Fruit fly (Drosophila melanogaster): ENCODE data around the gene CG16974.
A peak's percentile ranks its signal among the peaks of the same experiment; 100 is the strongest.

Gene CG16974

dm6 chr2L:13206077-13206668 lies 14.4 kb upstream of the CG16974 start (continued):
- no peak for TF ChIP-seq CG17359 (tag; optimal IDR thresholded peaks at IDR 0.05)
- TF ChIP-seq Stat92E (GFP tag; optimal IDR thresholded peaks at IDR 0.05): no peak
- no peak for TF ChIP-seq CG6689 (GFP tag; IDR thresholded peaks at IDR 0.05)
- peak; percentile 18 for TF ChIP-seq lilli (GFP tag; optimal IDR thresholded peaks at IDR 0.05)
- TF ChIP-seq ERR (GFP tag; optimal IDR thresholded peaks at IDR 0.05): no peak
- no peak for TF ChIP-seq bcd (GFP tag; optimal IDR thresholded peaks at IDR 0.05)
- TF ChIP-seq CG10543 (GFP tag; optimal IDR thresholded peaks at IDR 0.05): peak; percentile 95
- no peak for TF ChIP-seq CTCF (GFP tag; optimal IDR thresholded peaks at IDR 0.05)
- no peak for TF ChIP-seq hb (GFP tag; IDR thresholded peaks at IDR 0.05; ENCODE audit: partially characterized antibody)
- no peak for TF ChIP-seq Hr3 (GFP tag; optimal IDR thresholded peaks at IDR 0.05)
- TF ChIP-seq Lpt (GFP tag; optimal IDR thresholded peaks at IDR 0.05): no peak
- TF ChIP-seq CG34376 (GFP tag; optimal IDR thresholded peaks at IDR 0.05): peak; percentile 96
- TF ChIP-seq MESR4 (GFP tag; optimal IDR thresholded peaks at IDR 0.05): no peak
- TF ChIP-seq CG13775 (GFP tag; optimal IDR thresholded peaks at IDR 0.05): no peak
- TF ChIP-seq Ada2b (GFP tag; IDR thresholded peaks at IDR 0.05): no peak
- TF ChIP-seq dimm (GFP tag; IDR thresholded peaks at IDR 0.05): no peak
- TF ChIP-seq CG2129 (GFP tag; IDR thresholded peaks at IDR 0.05; ENCODE audit: partially characterized antibody): no peak
- TF ChIP-seq Adf1 (GFP tag; IDR thresholded peaks at IDR 0.05): peak; percentile 69; the same call in 1 of the 2 replicates
- TF ChIP-seq CG16779 (GFP tag; IDR thresholded peaks at IDR 0.05): no peak
- no peak for TF ChIP-seq ssp (GFP tag; IDR thresholded peaks at IDR 0.05)
- 0 out of 4 replicates have a peak, but pooled peaks have one; percentile 71 for TF ChIP-seq chinmo (GFP tag; IDR thresholded peaks at IDR 0.05; ENCODE audit: partially characterized antibody)
- no peak for TF ChIP-seq Sox102F (GFP tag; optimal IDR thresholded peaks at IDR 0.05)
- no peak for TF ChIP-seq CG42726 (GFP tag; IDR thresholded peaks at IDR 0.05; ENCODE audit: partially characterized antibody)
- no peak for TF ChIP-seq CG9817 (tag; optimal IDR thresholded peaks at IDR 0.05)
- TF ChIP-seq Meics (GFP tag; optimal IDR thresholded peaks at IDR 0.05): peak; percentile 32
- peak; percentile 19 for TF ChIP-seq ftz-f1 (GFP tag; optimal IDR thresholded peaks at IDR 0.05)
- peak; percentile 35 for TF ChIP-seq B-H2 (GFP tag; optimal IDR thresholded peaks at IDR 0.05)
- TF ChIP-seq pfk (GFP tag; optimal IDR thresholded peaks at IDR 0.05): peak; percentile 55
- TF ChIP-seq org-1 (GFP tag; optimal IDR thresholded peaks at IDR 0.05): no peak
- TF ChIP-seq p53 (GFP tag; optimal IDR thresholded peaks at IDR 0.05): no peak
- no peak for TF ChIP-seq repo (GFP tag; optimal IDR thresholded peaks at IDR 0.05)
- TF ChIP-seq Chrac-16 (GFP tag; optimal IDR thresholded peaks at IDR 0.05): no peak
- no peak for TF ChIP-seq CG8290 (GFP tag; optimal IDR thresholded peaks at IDR 0.05)
- peak in 1 of 2 experiments; percentile 37 for TF ChIP-seq CG8290 (tag; optimal IDR thresholded peaks at IDR 0.05)
- no peak for TF ChIP-seq CG7372 (GFP tag; IDR thresholded peaks at IDR 0.05)
- no peak for TF ChIP-seq slbo (GFP tag; IDR thresholded peaks at IDR 0.05)
- 0 out of 2 replicates have a peak, but pooled peaks have one; percentile 5 for TF ChIP-seq Awh (GFP tag; IDR thresholded peaks at IDR 0.05)
- TF ChIP-seq Drgx (GFP tag; IDR thresholded peaks at IDR 0.05): peak; percentile 63
- no peak for TF ChIP-seq CG4820 (GFP tag; optimal IDR thresholded peaks at IDR 0.05)
- no peak for TF ChIP-seq CG13123 (GFP tag; optimal IDR thresholded peaks at IDR 0.05)
- peak; percentile 34; the same call in 1 of the 2 replicates for TF ChIP-seq crol (GFP tag; IDR thresholded peaks at IDR 0.05)
- no peak for TF ChIP-seq mam (GFP tag; optimal IDR thresholded peaks at IDR 0.05)
- 0 out of 2 replicates have a peak, but pooled peaks have one; percentile 22 for TF ChIP-seq Atf6 (GFP tag; IDR thresholded peaks at IDR 0.05)
- TF ChIP-seq HmgZ (tag; optimal IDR thresholded peaks at IDR 0.05): peak; percentile 50
- TF ChIP-seq zen2 (GFP tag; IDR thresholded peaks at IDR 0.05; ENCODE audit: partially characterized antibody): no peak
- no peak for TF ChIP-seq vfl (GFP tag; optimal IDR thresholded peaks at IDR 0.05)
- TF ChIP-seq Hmr (GFP tag; optimal IDR thresholded peaks at IDR 0.05): peak; percentile 23
- no peak for TF ChIP-seq ro (GFP tag; IDR thresholded peaks at IDR 0.05)
- TF ChIP-seq Gug (GFP tag; IDR thresholded peaks at IDR 0.05): no peak
- no peak for TF ChIP-seq Ets65A (GFP tag)
- TF ChIP-seq CG17186 (GFP tag; optimal IDR thresholded peaks at IDR 0.05): no peak
- TF ChIP-seq grn (GFP tag; optimal IDR thresholded peaks at IDR 0.05): peak; percentile 62
